Worm (Caenorhabditis elegans) whole organism, late embryonic: ENCODE data around the gene trf-1.
"Not testable (repeated sequence)": the region's sequence is repeated elsewhere in the genome, so short reads cannot be mapped to it uniquely, and the experiment has no call there.

Experiments
- C08G9.2 ChIP-seq: sonication (generic microtip); optimal IDR thresholded peaks from 2 replicates; lab custom pipeline; 2016; ENCODE audit warnings: mild to moderate bottlenecking, missing genetic modification characterization, moderate library complexity, missing compliant biosample characterization
- C38D4.7 ChIP-seq: fragments of 200-800 bp; sonication (Bioruptor generic); optimal IDR thresholded peaks from 2 replicates; lab custom pipeline; 2018; ENCODE audit warnings: mild to moderate bottlenecking, missing genetic modification characterization, moderate library complexity, missing compliant biosample characterization
- F13H6.1 ChIP-seq: sonication (generic microtip); optimal IDR thresholded peaks from 2 replicates; lab custom pipeline; 2016; ENCODE audit warnings: missing genetic modification characterization, missing compliant biosample characterization
- K02D7.2 ChIP-seq: sonication (generic microtip); optimal IDR thresholded peaks from 2 replicates; lab custom pipeline; 2017; ENCODE audit warnings: mild to moderate bottlenecking, missing genetic modification characterization, missing compliant biosample characterization
- Y22D7AL.16 ChIP-seq: sonication (generic microtip); optimal IDR thresholded peaks from 2 replicates; lab custom pipeline; 2016; ENCODE audit warnings: missing genetic modification characterization, missing compliant biosample characterization
- ama-1 ChIP-seq: fragments of 150-350 bp; optimal IDR thresholded peaks from 2 replicates; lab custom pipeline; 2014
- ceh-18 ChIP-seq: sonication (generic microtip); optimal IDR thresholded peaks from 2 replicates; lab custom pipeline; 2016; ENCODE audit warnings: missing genetic modification characterization, missing compliant biosample characterization
- ceh-19 ChIP-seq: fragments of 200-800 bp; sonication (Bioruptor generic); optimal IDR thresholded peaks from 2 replicates; lab custom pipeline; 2018; ENCODE audit warnings: mild to moderate bottlenecking, missing genetic modification characterization, missing compliant biosample characterization
- ceh-22 ChIP-seq: sonication (generic microtip); optimal IDR thresholded peaks from 2 replicates; lab custom pipeline; 2017; ENCODE audit warnings: missing biosample characterization, missing genetic modification characterization
- ceh-24 ChIP-seq: sonication (generic microtip); optimal IDR thresholded peaks from 2 replicates; lab custom pipeline; 2016; ENCODE audit warnings: mild to moderate bottlenecking, missing genetic modification characterization, missing compliant biosample characterization
- ceh-34 ChIP-seq: sonication (generic microtip); optimal IDR thresholded peaks from 2 replicates; lab custom pipeline; 2016; ENCODE audit warnings: mild to moderate bottlenecking, missing genetic modification characterization, missing compliant biosample characterization
- ceh-45 ChIP-seq: fragments of 200-800 bp; sonication (Bioruptor generic); IDR thresholded peaks from 2 replicates; pipeline ENCODE4 v1.3.6; 2022; ENCODE audit warnings: missing genetic modification reagents, missing genetic modification characterization, missing compliant biosample characterization
- ceh-48 ChIP-seq: sonication (generic microtip); optimal IDR thresholded peaks from 2 replicates; lab custom pipeline; 2016; ENCODE audit warnings: missing genetic modification characterization, inconsistent platforms, missing compliant biosample characterization
- ceh-6 ChIP-seq: fragments of 200-800 bp; sonication (Bioruptor generic); optimal IDR thresholded peaks from 2 replicates; lab custom pipeline; 2018; ENCODE audit warnings: mild to moderate bottlenecking, missing genetic modification characterization, missing compliant biosample characterization
- ceh-9 ChIP-seq: sonication (generic microtip); optimal IDR thresholded peaks from 2 replicates; lab custom pipeline; 2016; ENCODE audit warnings: mild to moderate bottlenecking, missing genetic modification characterization, inconsistent platforms, missing compliant biosample characterization
- che-1 ChIP-seq: sonication (generic microtip); optimal IDR thresholded peaks from 2 replicates; lab custom pipeline; 2016; ENCODE audit warnings: mild to moderate bottlenecking, missing genetic modification characterization, missing compliant biosample characterization
- dve-1 ChIP-seq: sonication (generic microtip); optimal IDR thresholded peaks from 2 replicates; lab custom pipeline; 2017; ENCODE audit warnings: antibody characterized with exemption, mild to moderate bottlenecking, missing genetic modification characterization, missing compliant biosample characterization
- elt-2 ChIP-seq: sonication (generic microtip); optimal IDR thresholded peaks from 2 replicates; lab custom pipeline; 2016; ENCODE audit warnings: missing genetic modification reagents, missing genetic modification characterization, missing compliant biosample characterization
- eyg-1 ChIP-seq: sonication (generic microtip); optimal IDR thresholded peaks from 2 replicates; lab custom pipeline; 2016; ENCODE audit warnings: missing genotype, missing genetic modification characterization, missing compliant biosample characterization
- fkh-10 ChIP-seq: fragments of 150-350 bp; optimal IDR thresholded peaks from 2 replicates; lab custom pipeline; 2014; ENCODE audit warnings: missing biosample characterization, missing genetic modification reagents, missing genetic modification characterization
- hlh-13 ChIP-seq: fragments of 200-800 bp; sonication (Bioruptor generic); optimal IDR thresholded peaks from 2 replicates; lab custom pipeline; 2018; ENCODE audit warnings: mild to moderate bottlenecking, missing genetic modification characterization, missing compliant biosample characterization
- hlh-6 ChIP-seq: sonication (generic microtip); optimal IDR thresholded peaks from 2 replicates; lab custom pipeline; 2016; ENCODE audit warnings: missing genotype, missing genetic modification characterization, missing compliant biosample characterization
- hlh-8 ChIP-seq: sonication (generic microtip); optimal IDR thresholded peaks from 2 replicates; lab custom pipeline; 2016; ENCODE audit warnings: missing genotype, missing genetic modification characterization, missing compliant biosample characterization
- lim-6 ChIP-seq: sonication (generic microtip); optimal IDR thresholded peaks from 2 replicates; lab custom pipeline; 2016; ENCODE audit warnings: missing genetic modification characterization, missing compliant biosample characterization
- nhr-11 ChIP-seq: fragments of 150-350 bp; optimal IDR thresholded peaks from 2 replicates; lab custom pipeline; 2014; ENCODE audit warnings: missing biosample characterization, missing genetic modification characterization
- npax-4 ChIP-seq: sonication (generic microtip); optimal IDR thresholded peaks from 2 replicates; lab custom pipeline; 2016; ENCODE audit warnings: missing genetic modification characterization, missing compliant biosample characterization
- odd-2 ChIP-seq: sonication (generic microtip); optimal IDR thresholded peaks from 2 replicates; lab custom pipeline; 2017; ENCODE audit warnings: antibody characterized with exemption, mild to moderate bottlenecking, missing genetic modification characterization, missing compliant biosample characterization
- pat-9 ChIP-seq: fragments of 200-800 bp; sonication (Bioruptor generic); optimal IDR thresholded peaks from 2 replicates; lab custom pipeline; 2018; ENCODE audit warnings: mild to moderate bottlenecking, missing genetic modification characterization, moderate library complexity, missing compliant biosample characterization
- pax-1 ChIP-seq: fragments of 150-350 bp; optimal IDR thresholded peaks from 2 replicates; lab custom pipeline; 2014; ENCODE audit warnings: missing biosample characterization, missing genetic modification characterization
- pha-4 ChIP-seq: fragments of 150-350 bp; optimal IDR thresholded peaks from 2 replicates; lab custom pipeline; 2018; ENCODE audit warnings: missing biosample characterization, missing genetic modification reagents, missing genetic modification characterization
- pqm-1 ChIP-seq: sonication (generic microtip); optimal IDR thresholded peaks from 2 replicates; lab custom pipeline; 2016; ENCODE audit warnings: missing genetic modification characterization, missing compliant biosample characterization
- pros-1 ChIP-seq: fragments of 150-350 bp; optimal IDR thresholded peaks from 2 replicates; lab custom pipeline; 2014; ENCODE audit warnings: missing biosample characterization, missing genetic modification reagents, missing genetic modification characterization
- sdc-2 ChIP-seq: sonication (generic microtip); optimal IDR thresholded peaks from 2 replicates; lab custom pipeline; 2016; ENCODE audit warnings: missing genotype, missing genetic modification characterization, missing compliant biosample characterization
- sox-2 ChIP-seq: fragments of 200-800 bp; sonication (Bioruptor generic); IDR thresholded peaks from 2 replicates; pipeline ENCODE4 v1.3.6; 2022; ENCODE audit warnings: missing genetic modification reagents, missing genetic modification characterization, missing compliant biosample characterization
- sox-4 ChIP-seq: sonication (generic microtip); optimal IDR thresholded peaks from 2 replicates; lab custom pipeline; 2017; ENCODE audit warnings: mild to moderate bottlenecking, missing genetic modification characterization, inconsistent platforms, missing compliant biosample characterization
- syd-9 ChIP-seq: sonication (generic microtip); optimal IDR thresholded peaks from 2 replicates; lab custom pipeline; 2016; ENCODE audit warnings: mild to moderate bottlenecking, missing genetic modification characterization, moderate library complexity, missing compliant biosample characterization
- tbx-2 ChIP-seq: sonication (generic microtip); optimal IDR thresholded peaks from 2 replicates; lab custom pipeline; 2016; ENCODE audit warnings: missing genetic modification characterization, missing compliant biosample characterization
- unc-3 ChIP-seq, 2 experiments: fragments of 200-800 bp in 1 of 2; sonication (Bioruptor generic) in 1 of 2; sonication (generic microtip) in 1 of 2; conservative IDR thresholded peaks in 1 of 2; optimal IDR thresholded peaks in 1 of 2; 2 replicates each; pipeline versions ENCODE4 v1.3.6 to Lab custom; 2016 to 2022; ENCODE audit warnings: missing compliant biosample characterization in 2 of 2, missing genetic modification characterization in 2 of 2, missing genetic modification reagents in 1 of 2
- unc-42 ChIP-seq: sonication (generic microtip); optimal IDR thresholded peaks from 2 replicates; lab custom pipeline; 2016; ENCODE audit warnings: missing genotype, missing genetic modification characterization, missing compliant biosample characterization
- unc-55 ChIP-seq: sonication (generic microtip); optimal IDR thresholded peaks from 2 replicates; lab custom pipeline; 2017; ENCODE audit warnings: missing biosample characterization, missing genetic modification reagents, missing genetic modification characterization
- unc-86 ChIP-seq: sonication (generic microtip); optimal IDR thresholded peaks from 2 replicates; lab custom pipeline; 2016; ENCODE audit warnings: missing genetic modification characterization, missing compliant biosample characterization
- zip-5 ChIP-seq: sonication (generic microtip); optimal IDR thresholded peaks from 2 replicates; lab custom pipeline; 2016; ENCODE audit warnings: missing genetic modification characterization, missing compliant biosample characterization
- ztf-16 ChIP-seq: sonication (generic microtip); optimal IDR thresholded peaks from 2 replicates; lab custom pipeline; 2017; ENCODE audit warnings: missing genetic modification characterization, missing compliant biosample characterization

The trf-1 gene

DNA sequence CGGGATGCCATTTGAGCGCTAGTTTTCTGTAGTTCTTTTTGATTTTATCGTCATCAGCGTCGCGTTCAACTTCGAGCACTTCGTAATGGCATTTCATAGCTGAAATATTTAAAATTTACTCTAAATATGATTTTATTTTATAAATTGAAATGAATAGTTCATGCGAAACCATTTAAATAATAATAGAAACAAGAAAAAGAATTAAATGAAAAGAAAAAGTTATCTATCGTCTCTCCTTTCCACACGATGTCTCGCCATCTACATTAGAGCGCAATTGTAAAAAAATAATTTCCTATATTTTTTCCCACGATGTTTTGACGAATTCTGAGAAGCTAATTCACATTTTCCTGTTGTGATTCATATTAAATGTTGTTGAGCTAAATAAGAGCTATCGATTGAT, 37.0 kb upstream of the trf-1 start, which contains the start of gene dnj-17:
Gene dnj-17 (minus strand): TSS at position 101 of the 400 bp plus-strand sequence.
- TF ChIP-seq che-1 (tag; lab: Kevin White, UChicago) (no peak), C38D4.7 (GFP tag; lab: Kevin White, UChicago) (no peak), unc-42 (tag; lab: Kevin White, UChicago) (no peak), elt-2 (tag; lab: Kevin White, UChicago) (no peak)
- TF ChIP-seq, all 69 proteins: peak for 0

- TF ChIP-seq ama-1 (lab: Kevin White, UChicago) = no peak
- no peak for TF ChIP-seq sox-4 (tag; lab: Kevin White, UChicago)
- no peak for TF ChIP-seq Y22D7AL.16 (tag; lab: Kevin White, UChicago)
- TF ChIP-seq lim-6 = no peak
- TF ChIP-seq pax-1 (tag; lab: Kevin White, UChicago) = no peak
- TF ChIP-seq ceh-22 = no peak
- no peak for TF ChIP-seq F13H6.1 (tag; lab: Kevin White, UChicago)
- no peak for TF ChIP-seq pat-9
- no peak for TF ChIP-seq eyg-1 (tag; lab: Kevin White, UChicago)
- TF ChIP-seq unc-55 = no peak
- no peak for TF ChIP-seq ceh-19 (GFP tag; lab: Kevin White, UChicago)
- no peak for TF ChIP-seq ztf-16 (tag; lab: Kevin White, UChicago)
- TF ChIP-seq dve-1 (tag; lab: Kevin White, UChicago) = no peak
- no peak for TF ChIP-seq sdc-2 (tag; lab: Kevin White, UChicago)
Measured at ce11 chrIII:13393647-13394046, 36.6 kb upstream of the trf-1 start, which contains the start of gene qdpr-1. Gene qdpr-1 (plus strand): TSS chrIII:13393910.

DNA sequence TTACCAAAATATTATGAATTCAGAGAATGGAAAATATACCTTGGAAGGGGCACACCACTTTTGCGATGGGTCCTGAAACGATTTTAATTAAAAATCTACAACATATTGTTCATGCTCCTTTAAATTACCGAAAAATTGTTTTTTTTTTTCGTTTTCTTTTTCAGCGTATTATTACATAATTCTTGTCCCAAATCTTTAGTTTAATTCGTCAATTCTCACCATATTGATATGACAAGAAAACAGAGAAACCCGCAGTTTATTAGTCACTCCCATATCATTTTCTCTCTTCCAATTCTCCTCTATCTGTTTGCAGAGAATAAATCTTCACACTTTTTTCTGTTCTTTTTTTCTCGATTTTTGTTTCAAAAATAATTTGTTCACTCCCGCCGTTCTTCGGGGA, 35.0 kb upstream of the trf-1 start, which contains the start of gene F11F1.1:
Gene F11F1.1 (plus strand): TSS at position 301 of the 400 bp plus-strand sequence.
- TF ChIP-seq syd-9 (tag; lab: Kevin White, UChicago) = no peak
- no peak for TF ChIP-seq lim-6
- no peak for TF ChIP-seq fkh-10 (GFP tag; lab: Kevin White, UChicago)
- TF ChIP-seq elt-2 (tag; lab: Kevin White, UChicago) = no peak
- TF ChIP-seq ceh-24 (tag; lab: Kevin White, UChicago) = no peak
- TF ChIP-seq pax-1 (tag; lab: Kevin White, UChicago) = no peak
- no peak for TF ChIP-seq unc-3 (GFP tag; conservative IDR thresholded peaks at IDR 0.05; lab: Robert Waterston, UW)
- TF ChIP-seq unc-3 (tag; optimal IDR thresholded peaks at IDR 0.05; lab: Kevin White, UChicago) = no peak
- TF ChIP-seq ama-1 (lab: Kevin White, UChicago) = no peak
- no peak for TF ChIP-seq odd-2 (tag; lab: Kevin White, UChicago)
- no peak for TF ChIP-seq pat-9
- TF ChIP-seq sdc-2 (tag; lab: Kevin White, UChicago) = no peak
- TF ChIP-seq ceh-19 (GFP tag; lab: Kevin White, UChicago) = no peak
- TF ChIP-seq ceh-6 (GFP tag; lab: Kevin White, UChicago) = no peak
- no peak for TF ChIP-seq tbx-2 (tag; lab: Kevin White, UChicago)
- TF ChIP-seq unc-86 = no peak
- TF ChIP-seq pros-1 = no peak
- TF ChIP-seq ceh-22 = no peak

DNA sequence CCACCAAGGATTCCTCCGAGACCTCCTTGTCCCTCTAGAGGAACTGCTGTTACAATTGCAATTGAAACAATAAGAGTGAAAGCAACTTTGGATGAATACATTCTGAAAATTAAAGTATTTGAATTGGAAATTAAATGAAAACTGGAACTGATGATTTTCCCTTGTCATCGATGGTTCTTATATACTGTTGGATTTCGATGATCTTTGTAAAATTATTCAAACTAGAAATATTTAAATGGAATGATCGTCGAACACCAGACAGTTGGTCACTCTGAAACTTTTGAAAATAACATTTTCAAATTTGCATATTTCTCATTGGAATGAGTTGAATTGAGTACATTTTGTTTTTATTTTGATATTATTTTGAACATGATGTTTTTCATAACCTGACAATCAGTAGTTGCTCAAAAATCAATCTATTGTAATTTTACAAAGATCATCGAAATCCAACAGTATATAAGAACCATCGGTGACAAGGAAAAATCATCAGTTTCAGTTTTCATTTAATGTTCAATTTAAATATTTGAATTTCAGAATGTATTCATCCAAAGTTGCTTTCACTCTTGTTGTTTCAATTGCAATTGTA, 28.5 kb upstream of the trf-1 start, which contains the start of the genes srlf-9 and srlf-10:
Gene srlf-9 (minus strand): TSS at position 101 of the 586 bp plus-strand sequence.
Gene srlf-10 (plus strand): TSS at position 536 of the 586 bp plus-strand sequence.
- not testable (repeated sequence) for TF ChIP-seq sox-2 (GFP tag; lab: Robert Waterston, UW); C08G9.2; ceh-19 (GFP tag; lab: Kevin White, UChicago)

ce11 chrIII:13402934-13403333, 27.3 kb upstream of the trf-1 start, which contains the start of gene mig-18:
Gene mig-18 (plus strand): TSS chrIII:13403234.
- TF ChIP-seq ceh-9 (tag; lab: Kevin White, UChicago) (no peak), hlh-8 (tag; lab: Kevin White, UChicago) (no peak), K02D7.2 (no peak), npax-4 (tag; lab: Kevin White, UChicago) (no peak), ceh-48 (no peak), pqm-1 (tag; lab: Kevin White, UChicago) (no peak), nhr-11 (no peak), ceh-19 (GFP tag; lab: Kevin White, UChicago) (no peak), hlh-13 (no peak), tbx-2 (tag; lab: Kevin White, UChicago) (no peak), ceh-18 (tag; lab: Kevin White, UChicago) (no peak), hlh-6 (no peak), ceh-34 (tag; lab: Kevin White, UChicago) (no peak), ceh-22 (no peak), syd-9 (tag; lab: Kevin White, UChicago) (no peak), pax-1 (tag; lab: Kevin White, UChicago) (no peak), ceh-45 (no peak), pha-4 (tag; lab: Kevin White, UChicago) (no peak), zip-5 (tag; lab: Kevin White, UChicago) (no peak)
